Fruit fly (Drosophila melanogaster): Measurements from ENCODE around the gene CG3823.

The CG3823 gene

dm6 chrX:6350213-6350679, 46.5 kb downstream of the CG3823 start, which contains the start of the genes ND-B16.6 and kdn (continued):
- TF ChIP-seq cg (GFP tag; optimal IDR thresholded peaks at IDR 0.05) = no peak
- no peak for TF ChIP-seq Hr78 (GFP tag; optimal IDR thresholded peaks at IDR 0.05)
- no peak for TF ChIP-seq CG12744 (GFP tag; optimal IDR thresholded peaks at IDR 0.05)
- TF ChIP-seq Dip2 (GFP tag; IDR thresholded peaks at IDR 0.05) = no peak
- no peak for TF ChIP-seq dmrt99B (tag; optimal IDR thresholded peaks at IDR 0.05)
- no peak for TF ChIP-seq danr (GFP tag; IDR thresholded peaks at IDR 0.05)
- peak; percentile 34; the same call in 1 of the 2 replicates for TF ChIP-seq CG31441 (GFP tag; IDR thresholded peaks at IDR 0.05)
- no peak for TF ChIP-seq CG16815 (GFP tag; optimal IDR thresholded peaks at IDR 0.05)
- TF ChIP-seq nerfin-2 (GFP tag; IDR thresholded peaks at IDR 0.05; ENCODE audit: partially characterized antibody) = no peak

dm6 chrX:6351917-6352768, 48.4 kb downstream of the CG3823 start:
- peak; percentile 21 for TF ChIP-seq chn (GFP tag; optimal IDR thresholded peaks at IDR 0.05)
- 0 out of 4 replicates have a peak, but pooled peaks have one; percentile 65 for TF ChIP-seq chinmo (GFP tag; IDR thresholded peaks at IDR 0.05; ENCODE audit: partially characterized antibody)
- peak; percentile 44 for TF ChIP-seq Lhr (GFP tag; optimal IDR thresholded peaks at IDR 0.05)
- peak; percentile 34; the same call in 1 of the 3 replicates for TF ChIP-seq knrl (GFP tag; IDR thresholded peaks at IDR 0.05; ENCODE audit: partially characterized antibody)
- peak; percentile 28; the same call in 1 of the 3 replicates for TF ChIP-seq row (GFP tag; IDR thresholded peaks at IDR 0.05)
- no peak for TF ChIP-seq org-1 (GFP tag; optimal IDR thresholded peaks at IDR 0.05)
- 0 out of 3 replicates have a peak, but pooled peaks have one; percentile 39 for TF ChIP-seq ken (GFP tag; IDR thresholded peaks at IDR 0.05)
- TF ChIP-seq CG32767 (GFP tag; IDR thresholded peaks at IDR 0.05) = 0 out of 2 replicates have a peak, but pooled peaks have one; percentile 29
- TF ChIP-seq CG17361 (GFP tag; IDR thresholded peaks at IDR 0.05) = 0 out of 3 replicates have a peak, but pooled peaks have one; percentile 18
- no peak for TF ChIP-seq Taf1 (GFP tag; IDR thresholded peaks at IDR 0.05)
- peak; percentile 26 for TF ChIP-seq CoRest (tag; optimal IDR thresholded peaks at IDR 0.05)
- peak; percentile 29 for TF ChIP-seq CG33557 (GFP tag; optimal IDR thresholded peaks at IDR 0.05)
- peak; percentile 10 for TF ChIP-seq CG1603 (tag; optimal IDR thresholded peaks at IDR 0.05)
- TF ChIP-seq Awh (GFP tag; IDR thresholded peaks at IDR 0.05) = 0 out of 2 replicates have a peak, but pooled peaks have one; percentile 17
- TF ChIP-seq Blimp-1 (GFP tag; optimal IDR thresholded peaks at IDR 0.05) = peak; percentile 66
- peak in 1 of 2 experiments; percentile 2 for TF ChIP-seq tll (GFP tag; optimal IDR thresholded peaks at IDR 0.05)
- no peak for TF ChIP-seq fd96Cb (tag; optimal IDR thresholded peaks at IDR 0.05)
- TF ChIP-seq wek (GFP tag; optimal IDR thresholded peaks at IDR 0.05) = peak; percentile 12
- TF ChIP-seq CG13296 (GFP tag; optimal IDR thresholded peaks at IDR 0.05) = peak; percentile 40
- peak; percentile 51 for TF ChIP-seq HHEX (GFP tag; optimal IDR thresholded peaks at IDR 0.05)
- TF ChIP-seq amos (GFP tag; IDR thresholded peaks at IDR 0.05; ENCODE audit: partially characterized antibody) = peak; percentile 47; the same call in 1 of the 2 replicates
- peak; percentile 75 for TF ChIP-seq Myb (GFP tag; optimal IDR thresholded peaks at IDR 0.05)
- TF ChIP-seq CG8924 (tag; optimal IDR thresholded peaks at IDR 0.05) = peak; percentile 15
- peak; percentile 50 for TF ChIP-seq CG34376 (GFP tag; optimal IDR thresholded peaks at IDR 0.05)
- no peak for TF ChIP-seq CG5953 (GFP tag; IDR thresholded peaks at IDR 0.05)
- TF ChIP-seq grau (tag; optimal IDR thresholded peaks at IDR 0.05) = peak; percentile 30
- TF ChIP-seq CG4854 (GFP tag; optimal IDR thresholded peaks at IDR 0.05) = no peak
- TF ChIP-seq CG10462 (GFP tag; optimal IDR thresholded peaks at IDR 0.05) = no peak
- TF ChIP-seq CG17328 (GFP tag; IDR thresholded peaks at IDR 0.05) = peak; percentile 20; the same call in 1 of the 2 replicates
- TF ChIP-seq br (optimal IDR thresholded peaks at IDR 0.05) = no peak
- TF ChIP-seq MBD-R2 (GFP tag; IDR thresholded peaks at IDR 0.05) = 0 out of 2 replicates have a peak, but pooled peaks have one; percentile 24
- TF ChIP-seq C15 (GFP tag; IDR thresholded peaks at IDR 0.05) = 0 out of 3 replicates have a peak, but pooled peaks have one; percentile 26
- TF ChIP-seq unc-4 (GFP tag; IDR thresholded peaks at IDR 0.05; ENCODE audit: partially characterized antibody) = peak; percentile 40; the same call in 1 of the 2 replicates
- 0 out of 3 replicates have a peak, but pooled peaks have one; percentile 21 for TF ChIP-seq CG6175 (GFP tag; IDR thresholded peaks at IDR 0.05)
- peak; percentile 9 for TF ChIP-seq twi (tag; optimal IDR thresholded peaks at IDR 0.05)
- TF ChIP-seq stwl (tag; optimal IDR thresholded peaks at IDR 0.05) = peak; percentile 60

Measured in whole organism, embryonic.